Worm (Caenorhabditis elegans): ENCODE data around the gene C04A11.2.

Gene C04A11.2

DNA sequence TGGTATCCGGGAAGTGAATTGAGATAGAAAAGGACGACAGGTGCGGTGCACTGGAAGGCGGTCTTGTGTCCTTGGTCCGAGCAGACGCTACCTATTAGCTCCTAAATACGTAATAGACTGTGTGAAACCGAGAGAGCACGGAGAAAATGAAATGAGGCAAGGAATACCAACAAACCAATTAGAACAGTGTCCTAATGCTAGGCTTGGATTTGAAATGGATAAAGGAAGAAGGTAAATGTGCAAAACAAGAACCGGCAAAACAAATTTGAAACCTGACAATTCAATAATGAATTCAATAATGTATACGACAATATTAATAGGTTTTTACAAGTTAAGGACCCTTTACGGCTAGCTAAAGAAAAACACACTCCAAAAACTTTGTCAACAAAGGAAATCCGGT lies at the start of gene C04A11.2:
TSS of gene C04A11.2 (minus strand) at position 101 of the 400 bp plus-strand sequence.
- TF ChIP-seq T22C8.4 (GFP tag; IDR thresholded peaks at IDR 0.05): no peak
- TF ChIP-seq ztf-23 (GFP tag; IDR thresholded peaks at IDR 0.05): no peak
- TF ChIP-seq flt-1 (GFP tag; IDR thresholded peaks at IDR 0.05): no peak
- no peak for TF ChIP-seq ref-1 (GFP tag; conservative IDR thresholded peaks at IDR 0.05)
- TF ChIP-seq cog-1 (tag; optimal IDR thresholded peaks at IDR 0.05): no peak
- no peak for TF ChIP-seq tab-1 (GFP tag; IDR thresholded peaks at IDR 0.05)
- no peak for TF ChIP-seq ztf-29 (GFP tag; IDR thresholded peaks at IDR 0.05)

DNA sequence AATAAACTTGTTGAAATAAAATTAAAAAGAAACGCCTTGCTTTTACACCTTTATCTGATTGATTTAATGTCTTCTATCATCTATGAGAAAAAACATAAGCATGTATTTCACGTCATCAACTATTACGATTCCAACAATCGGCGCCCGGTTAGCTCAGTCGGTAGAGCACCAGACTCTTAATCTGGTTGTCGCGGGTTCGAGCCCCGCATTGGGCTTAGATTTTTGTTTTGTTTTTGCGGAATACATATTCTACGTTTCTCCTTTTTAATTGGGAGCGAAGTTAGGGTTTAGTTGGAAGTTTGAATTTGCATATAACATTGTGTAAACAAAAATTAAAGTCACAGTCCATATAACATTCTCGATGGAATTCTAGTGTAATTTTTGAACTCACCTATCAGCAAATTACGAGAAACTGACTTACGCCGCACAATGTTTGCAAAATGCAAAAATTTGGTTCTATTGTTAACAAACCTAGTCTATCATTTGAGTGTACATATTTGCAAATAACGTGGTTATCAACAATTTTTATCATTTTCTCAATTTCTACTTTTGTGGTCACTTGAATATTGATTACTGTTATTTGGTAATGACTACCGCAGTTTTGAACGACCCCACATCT lies 48.5 kb upstream of the C04A11.2 start, which contains the start of gene shc-3:
TSS of gene shc-3 (plus strand) at position 484 of the 619 bp plus-strand sequence.
- TF ChIP-seq flt-1 (GFP tag; IDR thresholded peaks at IDR 0.05) (no peak), ztf-29 (GFP tag; IDR thresholded peaks at IDR 0.05) (0 out of 2 replicates have a peak, but pooled peaks have one; percentile 16)

- no peak for TF ChIP-seq flt-1 (GFP tag; IDR thresholded peaks at IDR 0.05)
- no peak for TF ChIP-seq med-1 (GFP tag; optimal IDR thresholded peaks at IDR 0.05; ENCODE audit: insufficient read depth)
- TF ChIP-seq klf-2 (GFP tag; conservative IDR thresholded peaks at IDR 0.05): no peak
- TF ChIP-seq cog-1 (tag; optimal IDR thresholded peaks at IDR 0.05): no peak
- TF ChIP-seq ztf-23 (GFP tag; IDR thresholded peaks at IDR 0.05): peak; percentile 64; the same call in 1 of the 2 replicates
- no peak for TF ChIP-seq ref-1 (GFP tag; conservative IDR thresholded peaks at IDR 0.05)
- peak; percentile 59; the same call in 1 of the 2 replicates for TF ChIP-seq ztf-29 (GFP tag; IDR thresholded peaks at IDR 0.05)
- TF ChIP-seq tab-1 (GFP tag; IDR thresholded peaks at IDR 0.05): no peak
- TF ChIP-seq T22C8.4 (GFP tag; IDR thresholded peaks at IDR 0.05): no peak
Observed at ce11 chrX:13716313-13716712, 47.7 kb upstream of the C04A11.2 start.

DNA sequence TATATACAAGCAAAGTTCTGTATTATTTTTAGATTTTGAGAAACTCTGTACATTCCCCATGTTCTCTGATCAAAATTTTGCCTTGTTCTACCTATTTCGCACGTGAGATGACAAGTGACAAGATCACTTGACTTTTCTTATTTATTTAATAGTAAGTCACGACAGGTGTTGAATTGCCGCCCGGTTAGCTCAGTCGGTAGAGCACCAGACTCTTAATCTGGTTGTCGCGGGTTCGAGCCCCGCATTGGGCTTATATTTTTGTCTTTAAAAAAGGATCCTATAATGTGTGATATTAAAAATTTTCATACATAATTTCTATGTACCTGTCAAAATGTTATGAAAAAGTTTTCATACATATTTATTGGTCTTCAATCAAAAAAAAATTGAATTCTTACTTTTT lies 46.1 kb upstream of the C04A11.2 start:
- TF ChIP-seq ztf-29 (GFP tag; IDR thresholded peaks at IDR 0.05) (no peak), T22C8.4 (GFP tag; IDR thresholded peaks at IDR 0.05) (no peak), flt-1 (GFP tag; IDR thresholded peaks at IDR 0.05) (0 out of 2 replicates have a peak, but pooled peaks have one; percentile 44), tab-1 (GFP tag; IDR thresholded peaks at IDR 0.05) (0 out of 2 replicates have a peak, but pooled peaks have one; percentile 50)

DNA sequence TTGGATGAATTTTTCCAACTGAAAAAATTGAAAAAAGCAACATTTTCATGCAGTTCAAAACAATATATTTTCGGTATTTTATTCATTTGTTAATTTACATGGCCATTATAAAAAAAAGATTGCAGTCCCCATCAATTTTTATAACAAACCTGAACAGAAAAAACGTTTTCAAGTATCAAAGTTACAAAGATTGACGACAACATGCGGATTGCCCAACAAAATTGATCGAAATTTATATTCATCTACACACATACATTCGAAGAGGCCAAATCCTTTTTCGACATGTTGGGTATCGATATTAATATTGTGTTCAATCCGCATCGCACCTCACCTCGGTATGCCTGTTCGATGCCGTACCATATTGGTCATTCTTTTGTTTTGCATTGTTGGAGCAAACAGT lies 45.2 kb upstream of the C04A11.2 start, which contains the start of gene K11E4.1:
TSS of gene K11E4.1 (plus strand) at position 301 of the 400 bp plus-strand sequence.
- TF ChIP-seq ztf-29 (GFP tag; IDR thresholded peaks at IDR 0.05): no peak
- TF ChIP-seq ref-1 (GFP tag; conservative IDR thresholded peaks at IDR 0.05): no peak
- TF ChIP-seq T22C8.4 (GFP tag; IDR thresholded peaks at IDR 0.05): no peak
- TF ChIP-seq flt-1 (GFP tag; IDR thresholded peaks at IDR 0.05): no peak
- no peak for TF ChIP-seq klf-2 (GFP tag; conservative IDR thresholded peaks at IDR 0.05)
- TF ChIP-seq med-1 (GFP tag; optimal IDR thresholded peaks at IDR 0.05; ENCODE audit: insufficient read depth): no peak
- no peak for TF ChIP-seq tab-1 (GFP tag; IDR thresholded peaks at IDR 0.05)
- no peak for TF ChIP-seq ztf-23 (GFP tag; IDR thresholded peaks at IDR 0.05)
- TF ChIP-seq cog-1 (tag; optimal IDR thresholded peaks at IDR 0.05): no peak

- TF ChIP-seq tab-1 (GFP tag; IDR thresholded peaks at IDR 0.05) (no peak), klf-2 (GFP tag; conservative IDR thresholded peaks at IDR 0.05) (no peak), ztf-23 (GFP tag; IDR thresholded peaks at IDR 0.05) (no peak), cog-1 (tag; optimal IDR thresholded peaks at IDR 0.05) (no peak), ref-1 (GFP tag; conservative IDR thresholded peaks at IDR 0.05) (no peak), med-1 (GFP tag; optimal IDR thresholded peaks at IDR 0.05; ENCODE audit: insufficient read depth) (no peak), T22C8.4 (GFP tag; IDR thresholded peaks at IDR 0.05) (no peak), flt-1 (GFP tag; IDR thresholded peaks at IDR 0.05) (no peak), ztf-29 (GFP tag; IDR thresholded peaks at IDR 0.05) (no peak)
Observed at ce11 chrX:13712992-13713391, 44.4 kb upstream of the C04A11.2 start.

DNA sequence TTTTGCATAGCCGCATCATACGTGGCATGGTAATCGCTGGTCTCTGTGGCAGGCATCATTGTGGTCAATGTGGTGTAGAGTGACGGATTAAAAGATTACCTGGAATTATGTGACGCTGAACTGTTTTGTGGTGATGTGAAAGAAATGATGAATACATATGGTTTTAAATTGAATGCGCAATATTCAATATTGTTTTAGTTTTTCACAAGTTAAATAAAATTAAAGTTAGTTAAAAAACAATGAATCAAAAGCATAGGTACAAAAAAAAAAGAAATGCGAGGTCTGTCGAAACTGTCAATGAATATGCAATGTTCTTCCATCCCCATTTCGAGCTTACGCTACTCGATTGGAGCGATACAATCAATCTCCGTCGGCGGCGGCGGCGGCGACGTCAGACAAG lies 43.3 kb upstream of the C04A11.2 start, which contains the start of gene K02D3.2:
TSS of gene K02D3.2 (minus strand) at position 101 of the 400 bp plus-strand sequence.
- TF ChIP-seq cog-1 (tag; optimal IDR thresholded peaks at IDR 0.05): no peak
- no peak for TF ChIP-seq ref-1 (GFP tag; conservative IDR thresholded peaks at IDR 0.05)
- TF ChIP-seq flt-1 (GFP tag; IDR thresholded peaks at IDR 0.05): no peak
- no peak for TF ChIP-seq med-1 (GFP tag; optimal IDR thresholded peaks at IDR 0.05; ENCODE audit: insufficient read depth)
- TF ChIP-seq tab-1 (GFP tag; IDR thresholded peaks at IDR 0.05): no peak
- no peak for TF ChIP-seq T22C8.4 (GFP tag; IDR thresholded peaks at IDR 0.05)
- no peak for TF ChIP-seq klf-2 (GFP tag; conservative IDR thresholded peaks at IDR 0.05)
- TF ChIP-seq ztf-29 (GFP tag; IDR thresholded peaks at IDR 0.05): no peak
- TF ChIP-seq ztf-23 (GFP tag; IDR thresholded peaks at IDR 0.05): no peak

ce11 chrX:13709060-13709459 lies 40.4 kb upstream of the C04A11.2 start:
- TF ChIP-seq ztf-29 (GFP tag; IDR thresholded peaks at IDR 0.05): no peak
- no peak for TF ChIP-seq klf-2 (GFP tag; conservative IDR thresholded peaks at IDR 0.05)
- TF ChIP-seq ztf-23 (GFP tag; IDR thresholded peaks at IDR 0.05): no peak
- TF ChIP-seq T22C8.4 (GFP tag; IDR thresholded peaks at IDR 0.05): no peak

DNA sequence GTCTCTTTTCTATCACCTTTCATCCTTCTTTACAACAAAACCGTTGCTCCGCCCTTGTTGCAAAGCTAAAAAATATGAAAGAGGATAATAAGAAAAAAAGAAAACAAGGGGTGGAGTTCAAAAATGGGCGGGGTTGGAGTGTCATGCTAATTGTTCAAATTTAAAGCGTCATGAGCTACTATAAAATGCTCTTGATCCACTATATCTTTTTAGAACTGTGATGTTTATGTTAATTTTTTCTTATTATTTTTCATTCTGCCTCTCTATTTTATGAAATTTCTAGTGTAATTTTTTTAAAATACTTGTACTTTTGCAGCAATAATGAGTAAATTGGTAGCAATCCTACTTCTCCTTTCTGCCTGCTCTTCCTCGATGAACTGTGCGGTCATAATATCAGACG lies 38.0 kb upstream of the C04A11.2 start, which contains the start of gene K02D3.1:
TSS of gene K02D3.1 (plus strand) at position 301 of the 400 bp plus-strand sequence.
- TF ChIP-seq ztf-29 (GFP tag; IDR thresholded peaks at IDR 0.05) (no peak), T22C8.4 (GFP tag; IDR thresholded peaks at IDR 0.05) (no peak), flt-1 (GFP tag; IDR thresholded peaks at IDR 0.05) (no peak), ref-1 (GFP tag; conservative IDR thresholded peaks at IDR 0.05) (no peak), ztf-23 (GFP tag; IDR thresholded peaks at IDR 0.05) (no peak), tab-1 (GFP tag; IDR thresholded peaks at IDR 0.05) (no peak), med-1 (GFP tag; optimal IDR thresholded peaks at IDR 0.05; ENCODE audit: insufficient read depth) (no peak), klf-2 (GFP tag; conservative IDR thresholded peaks at IDR 0.05) (no peak), cog-1 (tag; optimal IDR thresholded peaks at IDR 0.05) (no peak)

DNA sequence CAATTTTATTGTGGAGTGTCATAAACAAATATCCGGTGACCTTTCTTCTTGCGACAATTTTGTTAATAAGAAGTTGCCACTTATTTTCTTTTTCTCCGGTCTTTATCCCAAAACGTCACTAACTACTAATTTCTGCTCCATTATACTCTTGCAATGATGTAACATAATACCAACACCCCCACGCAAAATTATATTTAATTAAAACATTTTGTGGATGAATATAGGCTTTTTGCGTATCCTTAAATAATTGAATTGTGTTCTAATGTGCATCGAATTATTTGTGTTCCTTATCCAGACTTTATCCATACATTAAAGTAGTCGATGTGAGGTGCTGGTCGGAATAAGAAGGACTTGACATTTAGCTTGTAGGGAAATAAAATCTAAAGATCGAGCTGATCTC lies 34.3 kb upstream of the C04A11.2 start:
- TF ChIP-seq ref-1 (GFP tag; conservative IDR thresholded peaks at IDR 0.05) (no peak), med-1 (GFP tag; optimal IDR thresholded peaks at IDR 0.05; ENCODE audit: insufficient read depth) (no peak), ztf-29 (GFP tag; IDR thresholded peaks at IDR 0.05) (no peak), T22C8.4 (GFP tag; IDR thresholded peaks at IDR 0.05) (no peak), klf-2 (GFP tag; conservative IDR thresholded peaks at IDR 0.05) (no peak), flt-1 (GFP tag; IDR thresholded peaks at IDR 0.05) (no peak), ztf-23 (GFP tag; IDR thresholded peaks at IDR 0.05) (no peak)
